Fruit fly (Drosophila melanogaster) Kc167 (cell line): ENCODE measurements around the gene Ccp84Ad.

Experiments used
- Myc ChIP-seq: fragments of >200 bp; optimal IDR thresholded peaks from 2 replicates; lab custom pipeline; 2017; ENCODE audit warnings: missing external identifiers
- Sin3A ChIP-seq: fragments of >200 bp; optimal IDR thresholded peaks from 2 replicates; lab custom pipeline; 2018; ENCODE audit warnings: missing external identifiers
- h ChIP-seq: fragments of >200 bp; optimal IDR thresholded peaks from 3 replicates; lab custom pipeline; 2018; ENCODE audit warnings: missing external identifiers
- insv ChIP-seq: fragments of >200 bp; optimal IDR thresholded peaks from 3 replicates; lab custom pipeline; 2018; ENCODE audit warnings: missing external identifiers
- psq ChIP-seq: fragments of >200 bp; optimal IDR thresholded peaks from 2 replicates; lab custom pipeline; 2017; ENCODE audit warnings: missing external identifiers
- ttk ChIP-seq: sonication (Bioruptor generic); optimal IDR thresholded peaks from 2 replicates; lab custom pipeline; 2017; ENCODE audit warnings: missing external identifiers

Ccp84Ad gene

DNA sequence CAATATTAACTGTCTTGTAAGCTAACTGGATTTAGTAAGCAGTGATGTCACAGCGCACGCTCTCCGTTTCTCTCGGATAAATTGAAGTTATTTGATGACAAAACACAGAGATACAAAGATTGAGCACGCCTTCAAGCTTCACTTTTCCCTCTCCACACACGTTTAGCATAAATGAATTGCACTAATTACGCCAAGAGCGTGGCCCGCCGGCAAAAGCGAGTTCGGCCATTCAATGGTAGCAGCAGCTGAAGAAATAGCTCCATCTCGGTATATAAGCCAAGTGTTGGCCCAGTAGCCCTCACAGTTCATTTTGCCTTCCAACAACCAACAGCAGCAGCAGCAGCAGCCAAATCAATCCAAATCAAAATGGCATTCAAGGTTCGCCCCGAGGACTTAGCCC is at the start of gene Ccp84Ad:
Ccp84Ad (plus strand) TSS at position 301 of the 400 bp plus-strand sequence.
- TF ChIP-seq psq (lab: Kevin White, UChicago) (no peak), ttk (no peak), h (lab: Kevin White, UChicago) (no peak), Myc (lab: Kevin White, UChicago) (no peak), Sin3A (lab: Kevin White, UChicago) (no peak), insv (lab: Kevin White, UChicago) (no peak)

DNA sequence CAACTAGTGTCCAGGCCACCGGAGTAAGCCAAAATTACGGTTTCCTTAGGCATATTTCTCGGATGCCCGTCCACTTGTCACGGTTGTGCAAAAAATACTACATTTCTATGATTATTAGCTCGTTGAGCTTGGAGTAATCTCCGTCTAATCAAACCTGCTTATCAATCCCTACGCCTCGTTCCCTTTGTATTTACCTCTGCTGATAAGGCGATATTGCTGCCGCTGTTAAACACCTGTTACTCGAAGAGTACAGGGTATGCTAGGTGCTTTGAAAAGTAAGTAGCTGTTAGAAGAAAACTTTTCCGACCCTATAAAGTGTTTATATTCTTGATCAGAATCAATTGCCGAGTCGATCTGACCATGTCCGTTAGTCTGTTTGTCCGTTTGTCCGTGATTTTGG is 48.2 kb upstream of the Ccp84Ad start, which contains the start of gene Ass:
Ass (minus strand) TSS at position 101 of the 400 bp plus-strand sequence.
- TF ChIP-seq ttk (no peak), psq (lab: Kevin White, UChicago) (no peak), insv (lab: Kevin White, UChicago) (no peak), Myc (lab: Kevin White, UChicago) (no peak), Sin3A (lab: Kevin White, UChicago) (no peak), h (lab: Kevin White, UChicago) (no peak)

- TF ChIP-seq insv (lab: Kevin White, UChicago), result no peak
- TF ChIP-seq h (lab: Kevin White, UChicago), result no peak
- TF ChIP-seq Sin3A (lab: Kevin White, UChicago), result no peak
- no peak for TF ChIP-seq psq (lab: Kevin White, UChicago)
- no peak for TF ChIP-seq Myc (lab: Kevin White, UChicago)
- no peak for TF ChIP-seq ttk
These were observed 45.8 kb upstream of the Ccp84Ad start, which contains the start of gene Taf1 for dm6 chr3R:6646740-6647139. Taf1 (plus strand) TSS chr3R:6646889.

dm6 chr3R:6657278-6658246 is 35.0 kb upstream of the Ccp84Ad start, which contains the start of the genes CG1307 and twr:
CG1307 (minus strand) TSS chr3R:6657442.
twr (plus strand) TSS chr3R:6657882.
- TF ChIP-seq psq (lab: Kevin White, UChicago) (no peak), insv (lab: Kevin White, UChicago) (no peak), ttk (no peak), h (lab: Kevin White, UChicago) (no peak)

- TF ChIP-seq ttk (no peak), insv (lab: Kevin White, UChicago) (no peak), Myc (lab: Kevin White, UChicago) (no peak), Sin3A (lab: Kevin White, UChicago) (no peak), psq (lab: Kevin White, UChicago) (no peak), h (lab: Kevin White, UChicago) (no peak)
These were observed 32.6 kb upstream of the Ccp84Ad start, which contains the start of gene agt for dm6 chr3R:6659941-6660340. agt (minus strand) TSS chr3R:6660100.

- TF ChIP-seq Myc (lab: Kevin White, UChicago), result no peak
- no peak for TF ChIP-seq psq (lab: Kevin White, UChicago)
- no peak for TF ChIP-seq ttk
- TF ChIP-seq Sin3A (lab: Kevin White, UChicago), result no peak
- no peak for TF ChIP-seq h (lab: Kevin White, UChicago)
- no peak for TF ChIP-seq insv (lab: Kevin White, UChicago)
These were observed 29.8 kb upstream of the Ccp84Ad start for dm6 chr3R:6662613-6663288.

DNA sequence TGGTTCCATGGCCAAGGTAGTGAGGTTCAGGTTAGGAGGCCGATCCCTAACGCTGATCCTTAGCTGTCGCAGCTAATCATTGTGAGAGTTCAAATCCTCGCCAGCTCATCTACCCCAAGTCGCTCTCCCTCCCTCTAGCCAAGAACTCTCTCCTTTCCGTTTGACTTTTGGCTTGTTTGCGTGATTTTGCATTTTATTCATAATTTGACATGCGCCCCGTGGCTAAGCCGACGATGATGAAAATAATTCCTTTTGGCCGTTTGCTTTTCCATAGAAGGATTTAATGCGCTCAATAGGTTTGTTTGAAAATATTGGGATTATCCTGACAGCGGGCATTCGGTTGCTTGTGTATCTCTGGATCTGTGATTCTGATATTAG is 29.3 kb upstream of the Ccp84Ad start:
- TF ChIP-seq h (lab: Kevin White, UChicago) (no peak), Sin3A (lab: Kevin White, UChicago) (no peak), psq (lab: Kevin White, UChicago) (no peak)

dm6 chr3R:6664371-6665116 is 28.0 kb upstream of the Ccp84Ad start:
- TF ChIP-seq h (lab: Kevin White, UChicago), result no peak
- TF ChIP-seq ttk, result no peak
- no peak for TF ChIP-seq psq (lab: Kevin White, UChicago)
- no peak for TF ChIP-seq Myc (lab: Kevin White, UChicago)
- TF ChIP-seq insv (lab: Kevin White, UChicago), result no peak
- no peak for TF ChIP-seq Sin3A (lab: Kevin White, UChicago)

DNA sequence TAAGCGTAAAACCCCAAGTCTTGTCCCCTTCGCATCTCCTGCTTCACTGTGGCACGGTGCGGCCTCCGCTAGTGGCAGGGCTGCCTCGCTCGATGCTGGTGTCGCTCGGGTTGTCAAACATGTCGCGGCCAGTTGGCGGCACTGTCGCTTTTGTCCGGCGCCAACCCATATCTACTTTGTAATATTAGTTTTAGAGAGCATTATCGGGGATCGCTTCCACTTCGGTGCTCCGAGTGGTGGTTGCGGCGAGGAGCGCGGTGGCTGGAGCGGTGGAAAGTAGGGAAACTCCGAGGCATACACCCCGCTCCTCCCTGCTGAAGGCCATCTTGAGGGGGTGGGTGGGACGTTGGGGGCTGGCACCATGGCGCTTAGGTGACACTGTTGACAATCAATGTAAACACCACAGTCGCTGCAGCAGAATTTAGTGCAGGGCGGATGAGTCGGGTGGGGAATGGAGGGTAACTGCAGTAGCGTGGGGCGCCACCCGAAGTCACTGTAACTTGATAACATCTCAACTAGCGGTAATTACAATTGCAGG is 27.3 kb upstream of the Ccp84Ad start:
- TF ChIP-seq Sin3A (lab: Kevin White, UChicago) (no peak), h (lab: Kevin White, UChicago) (no peak), insv (lab: Kevin White, UChicago) (no peak), ttk (no peak), psq (lab: Kevin White, UChicago) (no peak), Myc (lab: Kevin White, UChicago) (no peak)

DNA sequence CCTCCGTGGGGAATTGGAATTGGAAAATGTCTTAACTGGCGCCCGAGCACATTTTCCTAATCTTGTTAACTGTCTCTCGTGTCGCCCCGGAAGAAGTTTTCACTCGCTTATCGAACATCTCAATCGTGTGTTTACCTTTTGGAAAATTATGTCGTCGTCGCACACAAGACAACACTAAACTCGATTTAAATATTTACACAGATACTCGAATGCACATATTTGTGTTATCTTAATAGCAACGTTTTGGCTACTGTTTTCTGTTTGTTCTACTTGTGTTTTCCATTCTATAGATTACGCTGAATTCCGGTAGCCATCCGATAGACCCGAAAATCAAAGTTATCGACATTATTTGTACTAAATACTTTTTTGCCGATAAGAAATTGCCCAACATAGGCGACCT is 25.3 kb upstream of the Ccp84Ad start:
- no peak for TF ChIP-seq insv (lab: Kevin White, UChicago)
- no peak for TF ChIP-seq h (lab: Kevin White, UChicago)
- no peak for TF ChIP-seq Sin3A (lab: Kevin White, UChicago)
- TF ChIP-seq psq (lab: Kevin White, UChicago), result no peak

- TF ChIP-seq insv (lab: Kevin White, UChicago) (no peak), ttk (no peak), Myc (lab: Kevin White, UChicago) (no peak)
These were observed 24.3 kb upstream of the Ccp84Ad start for dm6 chr3R:6668234-6668633.
